Worm (Caenorhabditis elegans) whole organism, young adult: ENCODE results near the gene aakg-3.

ENCODE experiments used
- cebp-1 ChIP-seq, 2 experiments: fragments of 200-800 bp in 1 of 2; sonication (Bioruptor generic) in 1 of 2; sonication (generic microtip) in 1 of 2; IDR thresholded peaks in 1 of 2; optimal IDR thresholded peaks in 1 of 2; 2 replicates each; pipeline versions ENCODE4 v1.3.6 to Lab custom; 2017 to 2022; ENCODE audit warnings: missing compliant biosample characterization in 2 of 2, missing genetic modification characterization in 2 of 2, mild to moderate bottlenecking in 1 of 2, missing genetic modification reagents in 1 of 2, moderate library complexity in 1 of 2
- nfyb-1 ChIP-seq: fragments of 200-800 bp; sonication (Bioruptor generic); IDR thresholded peaks from 2 replicates; pipeline ENCODE4 v1.3.6; 2022; ENCODE audit warnings: missing genetic modification reagents, missing genetic modification characterization, missing compliant biosample characterization

ce11 chrX:2976148-2976547 is at the start of gene aakg-3:
- TF ChIP-seq cebp-1 (GFP tag; IDR thresholded peaks at IDR 0.05; lab: Robert Waterston, UW) (no peak), cebp-1 (tag; optimal IDR thresholded peaks at IDR 0.05; lab: Kevin White, UChicago) (no peak), nfyb-1 (GFP tag; lab: Robert Waterston, UW) (no peak)
